Fruit fly (Drosophila melanogaster): Measurements from ENCODE around the gene CG4998.

Gene CG4998

DNA sequence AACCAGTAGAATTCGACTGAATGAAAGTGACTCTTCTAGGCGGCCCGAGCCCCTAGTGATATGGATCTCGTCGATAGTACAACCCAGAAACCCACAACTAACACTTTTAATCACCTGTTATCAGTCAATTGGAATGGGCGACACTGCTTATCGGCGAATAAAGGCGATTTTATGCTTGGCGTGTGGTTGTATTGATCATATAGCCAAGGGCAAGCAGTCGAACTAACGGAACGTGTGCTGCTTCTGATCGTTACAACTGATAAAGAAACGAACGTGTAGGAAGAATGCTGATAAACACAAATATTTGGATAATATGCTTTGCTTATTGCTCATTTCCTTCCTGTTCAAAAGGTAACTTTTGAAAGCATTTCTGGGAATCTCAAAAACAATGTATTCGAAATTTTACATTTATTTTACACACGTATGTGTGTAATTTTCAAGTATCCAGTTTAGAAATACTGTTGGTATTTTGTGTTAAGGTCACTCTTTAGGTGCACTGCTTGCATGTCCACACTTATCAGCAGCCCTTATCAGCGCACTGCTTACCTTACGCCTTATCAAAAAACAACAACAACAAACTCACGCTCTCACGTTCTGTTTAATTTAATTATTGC, 42.5 kb downstream of the CG4998 start, which contains the start of gene Agpat4 (continued):
- TF ChIP-seq CG11695 (GFP tag; IDR thresholded peaks at IDR 0.05) (no peak), CG31441 (GFP tag; IDR thresholded peaks at IDR 0.05) (no peak), CG2889 (GFP tag; IDR thresholded peaks at IDR 0.05) (no peak), CG34224 (GFP tag; IDR thresholded peaks at IDR 0.05; ENCODE audit: partially characterized antibody) (no peak), ken (GFP tag; IDR thresholded peaks at IDR 0.05) (no peak), Mes4 (GFP tag; optimal IDR thresholded peaks at IDR 0.05) (no peak), CG14050 (GFP tag; IDR thresholded peaks at IDR 0.05) (no peak), CG33557 (GFP tag; optimal IDR thresholded peaks at IDR 0.05) (no peak), gt (GFP tag; IDR thresholded peaks at IDR 0.05) (no peak), sna (GFP tag; IDR thresholded peaks at IDR 0.05; ENCODE audit: partially characterized antibody) (no peak), jumu (GFP tag; optimal IDR thresholded peaks at IDR 0.05) (no peak), klu (GFP tag; IDR thresholded peaks at IDR 0.05) (0 out of 2 replicates have a peak, but pooled peaks have one; percentile 4), bigmax (GFP tag; optimal IDR thresholded peaks at IDR 0.05) (no peak), dati (GFP tag; IDR thresholded peaks at IDR 0.05) (no peak), CG1024 (GFP tag; IDR thresholded peaks at IDR 0.05) (no peak), CG11560 (tag; IDR thresholded peaks at IDR 0.05) (no peak), Nf-YA (GFP tag; IDR thresholded peaks at IDR 0.05) (no peak), Sox100B (GFP tag; optimal IDR thresholded peaks at IDR 0.05) (no peak), YL-1 (GFP tag; optimal IDR thresholded peaks at IDR 0.05) (no peak), p53 (GFP tag; optimal IDR thresholded peaks at IDR 0.05) (no peak), CG18599 (GFP tag; optimal IDR thresholded peaks at IDR 0.05) (no peak), unc-4 (GFP tag; IDR thresholded peaks at IDR 0.05; ENCODE audit: partially characterized antibody) (no peak), cg (GFP tag; optimal IDR thresholded peaks at IDR 0.05) (peak; percentile 64), ems (GFP tag; optimal IDR thresholded peaks at IDR 0.05) (no peak), Xbp1 (GFP tag; optimal IDR thresholded peaks at IDR 0.05) (no peak), grau (tag; optimal IDR thresholded peaks at IDR 0.05) (no peak), ttk (GFP tag; IDR thresholded peaks at IDR 0.05) (0 out of 2 replicates have a peak, but pooled peaks have one; percentile 49), ara (GFP tag; IDR thresholded peaks at IDR 0.05) (no peak), run (tag; optimal IDR thresholded peaks at IDR 0.05) (no peak), CG4820 (GFP tag; optimal IDR thresholded peaks at IDR 0.05) (no peak), CG10321 (GFP tag; IDR thresholded peaks at IDR 0.05) (no peak), ewg (GFP tag; optimal IDR thresholded peaks at IDR 0.05) (no peak), Mrtf (GFP tag; IDR thresholded peaks at IDR 0.05) (no peak), CG12236 (GFP tag; optimal IDR thresholded peaks at IDR 0.05) (no peak), CG12391 (tag; optimal IDR thresholded peaks at IDR 0.05) (no peak), gcm (GFP tag; optimal IDR thresholded peaks at IDR 0.05) (no peak), CG11247 (GFP tag; IDR thresholded peaks at IDR 0.05) (no peak), CG16815 (GFP tag; optimal IDR thresholded peaks at IDR 0.05) (no peak), danr (GFP tag; IDR thresholded peaks at IDR 0.05) (no peak), Tbp (GFP tag; optimal IDR thresholded peaks at IDR 0.05) (no peak), CG6689 (GFP tag; IDR thresholded peaks at IDR 0.05) (no peak), tll (GFP tag; optimal IDR thresholded peaks at IDR 0.05) (peak in 1 of 2 experiments; percentile 40), CG13296 (GFP tag; optimal IDR thresholded peaks at IDR 0.05) (no peak), onecut (GFP tag; IDR thresholded peaks at IDR 0.05) (no peak), Optix (GFP tag; IDR thresholded peaks at IDR 0.05) (no peak), dmrt99B (tag; optimal IDR thresholded peaks at IDR 0.05) (no peak), Meics (GFP tag; optimal IDR thresholded peaks at IDR 0.05) (no peak), CG2202 (tag; optimal IDR thresholded peaks at IDR 0.05) (no peak), CG3407 (GFP tag; optimal IDR thresholded peaks at IDR 0.05) (no peak), Ets97D (GFP tag; optimal IDR thresholded peaks at IDR 0.05) (peak; percentile 46), tup (GFP tag; optimal IDR thresholded peaks at IDR 0.05) (no peak)
